Fruit fly (Drosophila melanogaster) whole organism, embryonic: ENCODE measurements around the gene msn.

Experiments used
- Antp ChIP-seq: fragments of 200-800 bp; sonication (Bioruptor generic); optimal IDR thresholded peaks from 3 replicates; lab custom pipeline; 2016; ENCODE audit warnings: missing biosample characterization, missing genetic modification characterization
- BEAF-32 ChIP-seq: fragments of 200-800 bp; sonication (Bioruptor generic); optimal IDR thresholded peaks from 3 replicates; lab custom pipeline; 2017; ENCODE audit warnings: missing biosample characterization, missing genetic modification characterization, mild to moderate bottlenecking, moderate library complexity, missing genetic modification reagents
- Bdp1 ChIP-seq: fragments of 200-800 bp; sonication (Bioruptor generic); optimal IDR thresholded peaks from 3 replicates; lab custom pipeline; 2016; ENCODE audit warnings: missing biosample characterization, missing genetic modification characterization
- CG10959 ChIP-seq: fragments of 200-800 bp; sonication (Bioruptor generic); IDR thresholded peaks from 2 replicates; pipeline ENCODE4 v1.3.6; 2022; ENCODE audit warnings: missing biosample characterization, missing genetic modification characterization
- CG11504 ChIP-seq: fragments of 200-800 bp; sonication (Bioruptor generic); optimal IDR thresholded peaks from 3 replicates; lab custom pipeline; 2019; ENCODE audit warnings: missing biosample characterization, mild to moderate bottlenecking, missing genetic modification characterization, moderate library complexity
- CG1233 ChIP-seq: fragments of 200-800 bp; sonication (Bioruptor generic); optimal IDR thresholded peaks from 4 replicates; lab custom pipeline; 2018; ENCODE audit warnings: missing biosample characterization, mild to moderate bottlenecking, missing genetic modification characterization
- CG14014 ChIP-seq: fragments of 200-800 bp; sonication (Bioruptor generic); IDR thresholded peaks from 2 replicates; pipeline ENCODE4 v1.3.6; 2022; ENCODE audit warnings: missing biosample characterization, missing genetic modification characterization
- CG1647 ChIP-seq: fragments of 200-800 bp; sonication (Bioruptor generic); optimal IDR thresholded peaks from 3 replicates; lab custom pipeline; 2016; ENCODE audit warnings: missing biosample characterization, missing genetic modification characterization
- CG17186 ChIP-seq: fragments of 200-800 bp; sonication (Bioruptor generic); optimal IDR thresholded peaks from 3 replicates; lab custom pipeline; 2017; ENCODE audit warnings: missing biosample characterization, missing genetic modification reagents, missing genetic modification characterization
- CG1792 ChIP-seq: fragments of 200-800 bp; sonication (Bioruptor generic); optimal IDR thresholded peaks from 2 replicates; lab custom pipeline; 2016; ENCODE audit warnings: missing biosample characterization, missing genetic modification characterization
- CG18011 ChIP-seq: fragments of 200-800 bp; sonication (Bioruptor generic); optimal IDR thresholded peaks from 2 replicates; lab custom pipeline; 2017; ENCODE audit warnings: missing biosample characterization, missing genetic modification characterization, mild to moderate bottlenecking, moderate library complexity, missing genotype
- CG2712 ChIP-seq: fragments of 200-800 bp; optimal IDR thresholded peaks from 3 replicates; lab custom pipeline; 2019; ENCODE audit warnings: missing biosample characterization, mild to moderate bottlenecking, missing genetic modification characterization, moderate library complexity
- CG30020 ChIP-seq: fragments of 200-800 bp; optimal IDR thresholded peaks from 2 replicates; lab custom pipeline; 2019; ENCODE audit warnings: missing biosample characterization, mild to moderate bottlenecking, missing genetic modification characterization, moderate library complexity
- CG31441 ChIP-seq: fragments of 200-800 bp; sonication (Bioruptor generic); IDR thresholded peaks from 2 replicates; pipeline ENCODE4 v1.3.6; 2022; ENCODE audit warnings: missing biosample characterization, missing genetic modification characterization
- CG34224 ChIP-seq: fragments of 200-800 bp; sonication (Bioruptor generic); IDR thresholded peaks from 3 replicates; pipeline ENCODE4 v1.3.6; 2022; ENCODE audit warnings: missing biosample characterization, missing genetic modification characterization; ENCODE audit not compliant: partially characterized antibody
- CG3838 ChIP-seq: fragments of 200-800 bp; sonication (Bioruptor generic); optimal IDR thresholded peaks from 3 replicates; lab custom pipeline; 2016; ENCODE audit warnings: missing biosample characterization, missing genetic modification characterization
- CG3995 ChIP-seq: fragments of 200-800 bp; sonication (Bioruptor generic); optimal IDR thresholded peaks from 3 replicates; lab custom pipeline; 2016; ENCODE audit warnings: missing biosample characterization, missing genetic modification characterization
- CG4404 ChIP-seq: fragments of 200-800 bp; sonication (Bioruptor generic); IDR thresholded peaks from 2 replicates; pipeline ENCODE4 v1.3.6; 2022; ENCODE audit warnings: missing biosample characterization, missing genetic modification characterization
- CG6689 ChIP-seq: fragments of 200-800 bp; sonication (Bioruptor generic); IDR thresholded peaks from 2 replicates; pipeline ENCODE4 v1.3.6; 2022; ENCODE audit warnings: missing biosample characterization, missing genetic modification characterization
- CG7271 ChIP-seq: fragments of 200-800 bp; sonication (Bioruptor generic); optimal IDR thresholded peaks from 2 replicates; lab custom pipeline; 2018; ENCODE audit warnings: missing biosample characterization, mild to moderate bottlenecking, missing genetic modification characterization, moderate library complexity
- CG9876 ChIP-seq: fragments of 200-800 bp; sonication (Bioruptor generic); optimal IDR thresholded peaks from 2 replicates; lab custom pipeline; 2016; ENCODE audit warnings: missing biosample characterization, missing genetic modification characterization
- Camta ChIP-seq: fragments of 200-800 bp; sonication (Bioruptor generic); optimal IDR thresholded peaks from 2 replicates; lab custom pipeline; 2016; ENCODE audit warnings: missing biosample characterization, missing genetic modification characterization
- Fer1 ChIP-seq: fragments of 200-800 bp; sonication (Bioruptor generic); optimal IDR thresholded peaks from 2 replicates; lab custom pipeline; 2017; ENCODE audit warnings: missing biosample characterization, mild to moderate bottlenecking, missing genetic modification characterization
- Hr51 ChIP-seq, 2 experiments: fragments of 200-800 bp; sonication (Bioruptor generic); optimal IDR thresholded peaks; 2 replicates in 1 of 2; 3 replicates in 1 of 2; lab custom pipeline; 2016 to 2018; ENCODE audit warnings: missing biosample characterization in 2 of 2, missing genetic modification characterization in 2 of 2, mild to moderate bottlenecking in 1 of 2, moderate library complexity in 1 of 2
- Kr ChIP-seq: fragments of 200-800 bp; sonication (Bioruptor generic); optimal IDR thresholded peaks from 2 replicates; lab custom pipeline; 2017; ENCODE audit warnings: missing biosample characterization, mild to moderate bottlenecking, missing genetic modification characterization
- MESR4 ChIP-seq: fragments of 200-800 bp; sonication (Bioruptor generic); optimal IDR thresholded peaks from 2 replicates; lab custom pipeline; 2018; ENCODE audit warnings: missing biosample characterization, mild to moderate bottlenecking, missing genetic modification characterization, moderate library complexity
- Ravus ChIP-seq: fragments of 200-800 bp; sonication (Bioruptor generic); IDR thresholded peaks from 2 replicates; pipeline ENCODE4 v1.3.6; 2022; ENCODE audit warnings: missing biosample characterization, missing genetic modification characterization
- Six4 ChIP-seq: fragments of 200-800 bp; sonication (Bioruptor generic); optimal IDR thresholded peaks from 2 replicates; lab custom pipeline; 2016; ENCODE audit warnings: missing biosample characterization, missing genetic modification characterization
- Sox100B ChIP-seq: fragments of 200-800 bp; sonication (Bioruptor generic); optimal IDR thresholded peaks from 3 replicates; lab custom pipeline; 2018; ENCODE audit warnings: missing biosample characterization, mild to moderate bottlenecking, missing genetic modification characterization
- Ssrp ChIP-seq: fragments of 200-800 bp; sonication (Bioruptor generic); optimal IDR thresholded peaks from 2 replicates; lab custom pipeline; 2018; ENCODE audit warnings: missing biosample characterization, mild to moderate bottlenecking, missing genetic modification characterization, moderate library complexity
- Vsx1 ChIP-seq: fragments of 200-800 bp; sonication (Bioruptor generic); optimal IDR thresholded peaks from 2 replicates; lab custom pipeline; 2017; ENCODE audit warnings: missing biosample characterization, mild to moderate bottlenecking, missing genetic modification characterization, missing genetic modification reagents
- bigmax ChIP-seq: fragments of 200-800 bp; sonication (Bioruptor generic); optimal IDR thresholded peaks from 2 replicates; lab custom pipeline; 2018; ENCODE audit warnings: missing biosample characterization, mild to moderate bottlenecking, missing genetic modification characterization
- br ChIP-seq: fragments of >200 bp; optimal IDR thresholded peaks from 2 replicates; lab custom pipeline; 2017
- corto ChIP-seq: fragments of 200-800 bp; sonication (Bioruptor generic); optimal IDR thresholded peaks from 2 replicates; lab custom pipeline; 2016; ENCODE audit warnings: missing biosample characterization, mild to moderate bottlenecking, missing genetic modification characterization, moderate library complexity
- danr ChIP-seq: fragments of 200-800 bp; sonication (Bioruptor generic); IDR thresholded peaks from 2 replicates; pipeline ENCODE4 v1.3.6; 2022; ENCODE audit warnings: missing biosample characterization, missing genetic modification characterization
- dati ChIP-seq: fragments of 200-800 bp; sonication (Bioruptor generic); IDR thresholded peaks from 2 replicates; pipeline ENCODE4 v1.3.6; 2022; ENCODE audit warnings: missing biosample characterization, missing genetic modification characterization
- dmrt99B ChIP-seq: fragments of 200-800 bp; sonication (Bioruptor generic); optimal IDR thresholded peaks from 2 replicates; lab custom pipeline; 2018; ENCODE audit warnings: missing biosample characterization, mild to moderate bottlenecking, missing genetic modification characterization, moderate library complexity
- dpn ChIP-seq, 2 experiments: fragments of 200-800 bp; sonication (Bioruptor generic); optimal IDR thresholded peaks; 3 replicates each; lab custom pipeline; 2016; ENCODE audit warnings: missing biosample characterization in 2 of 2, missing genetic modification characterization in 2 of 2
- en ChIP-seq: fragments of 200-800 bp; sonication (Bioruptor generic); optimal IDR thresholded peaks from 2 replicates; lab custom pipeline; 2016; ENCODE audit warnings: missing biosample characterization, missing genetic modification characterization
- exex ChIP-seq: fragments of 200-800 bp; sonication (Bioruptor generic); optimal IDR thresholded peaks from 4 replicates; lab custom pipeline; 2018; ENCODE audit warnings: missing biosample characterization, mild to moderate bottlenecking, missing genetic modification characterization, moderate library complexity
- eyg ChIP-seq: fragments of 200-800 bp; sonication (Bioruptor generic); optimal IDR thresholded peaks from 3 replicates; lab custom pipeline; 2016; ENCODE audit warnings: missing biosample characterization, missing genetic modification characterization
- gem ChIP-seq: fragments of 200-800 bp; sonication (Bioruptor generic); optimal IDR thresholded peaks from 2 replicates; lab custom pipeline; 2019; ENCODE audit warnings: missing biosample characterization, mild to moderate bottlenecking, missing genetic modification characterization, moderate library complexity
- grau ChIP-seq: fragments of 200-800 bp; optimal IDR thresholded peaks from 3 replicates; lab custom pipeline; 2019; ENCODE audit warnings: missing biosample characterization, mild to moderate bottlenecking, missing genetic modification characterization, moderate library complexity
- kni ChIP-seq: fragments of 200-800 bp; sonication (Bioruptor generic); optimal IDR thresholded peaks from 3 replicates; lab custom pipeline; 2017; ENCODE audit warnings: mild to moderate bottlenecking, missing biosample characterization, missing genetic modification reagents, missing genetic modification characterization
- knrl ChIP-seq: fragments of 200-800 bp; sonication (Bioruptor generic); IDR thresholded peaks from 3 replicates; pipeline ENCODE4 v1.3.6; 2022; ENCODE audit warnings: missing biosample characterization, missing genetic modification characterization; ENCODE audit not compliant: partially characterized antibody
- onecut ChIP-seq: fragments of 200-800 bp; sonication (Bioruptor generic); IDR thresholded peaks from 2 replicates; pipeline ENCODE4 v1.3.6; 2022; ENCODE audit warnings: missing biosample characterization, missing genetic modification characterization
- schlank ChIP-seq: fragments of 200-800 bp; sonication (Bioruptor generic); optimal IDR thresholded peaks from 2 replicates; lab custom pipeline; 2018; ENCODE audit warnings: missing biosample characterization, mild to moderate bottlenecking, missing genetic modification characterization
- so ChIP-seq: fragments of 200-800 bp; sonication (Bioruptor generic); IDR thresholded peaks from 3 replicates; pipeline ENCODE4 v1.3.6; 2022; ENCODE audit warnings: missing biosample characterization, missing genetic modification characterization
- stwl ChIP-seq: fragments of 200-800 bp; sonication (Bioruptor generic); optimal IDR thresholded peaks from 3 replicates; lab custom pipeline; 2018; ENCODE audit warnings: missing biosample characterization, mild to moderate bottlenecking, missing genetic modification characterization, moderate library complexity
- tll ChIP-seq, 2 experiments: fragments of 200-800 bp in 1 of 2; fragments of >200 bp in 1 of 2; sonication (Bioruptor generic) in 1 of 2; optimal IDR thresholded peaks; 2 replicates each; lab custom pipeline; 2017 to 2019; ENCODE audit warnings: missing biosample characterization in 2 of 2, missing genetic modification characterization in 2 of 2, mild to moderate bottlenecking in 1 of 2, moderate library complexity in 1 of 2
- zen2 ChIP-seq: fragments of 200-800 bp; sonication (Bioruptor generic); IDR thresholded peaks from 3 replicates; pipeline ENCODE4 v1.3.6; 2022; ENCODE audit warnings: missing biosample characterization, missing genetic modification characterization; ENCODE audit not compliant: partially characterized antibody

The msn gene

dm6 chr3L:2578737-2579136 is 7.6 kb downstream of the msn start (continued):
- TF ChIP-seq so (GFP tag; lab: Robert Waterston, UW) (peak; percentile 58; the same call in 1 of the 3 replicates), br (lab: Kevin White, UChicago) (no peak), CG11504 (tag; lab: Kevin White, UChicago) (peak; percentile 77), dmrt99B (peak; percentile 67), CG1233 (GFP tag; lab: Kevin White, UChicago) (no peak), CG18011 (GFP tag; lab: Kevin White, UChicago) (no peak), CG1647 (GFP tag; lab: Kevin White, UChicago) (no peak), danr (no peak), CG9876 (GFP tag; lab: Kevin White, UChicago) (no peak), CG2712 (peak; percentile 77), exex (tag; lab: Kevin White, UChicago) (no peak), CG3838 (GFP tag; lab: Kevin White, UChicago) (no peak), CG14014 (GFP tag; lab: Robert Waterston, UW) (peak; percentile 49; the same call in 1 of the 2 replicates), Ssrp (peak; percentile 72), zen2 (GFP tag; lab: Robert Waterston, UW) (no peak), en (GFP tag; lab: Kevin White, UChicago) (no peak), BEAF-32 (GFP tag; lab: Kevin White, UChicago) (no peak), Antp (GFP tag; lab: Kevin White, UChicago) (peak; percentile 20), Fer1 (peak; percentile 46), kni (GFP tag; lab: Kevin White, UChicago) (no peak), bigmax (GFP tag; lab: Kevin White, UChicago) (no peak), Kr (GFP tag; lab: Kevin White, UChicago) (no peak), knrl (no peak), tll (GFP tag; optimal IDR thresholded peaks at IDR 0.05; lab: Kevin White, UChicago) (no peak), CG17186 (GFP tag; lab: Kevin White, UChicago) (no peak), Camta (GFP tag; lab: Kevin White, UChicago) (peak; percentile 55), CG31441 (GFP tag; lab: Robert Waterston, UW) (peak; percentile 71; the same call in 1 of the 2 replicates), CG1792 (GFP tag; lab: Kevin White, UChicago) (no peak), Bdp1 (no peak), stwl (tag; lab: Kevin White, UChicago) (no peak), grau (tag; lab: Kevin White, UChicago) (peak; percentile 74), Hr51 (GFP tag; optimal IDR thresholded peaks at IDR 0.05; lab: Kevin White, UChicago) (peak; percentile 14 to 63), Sox100B (GFP tag; lab: Kevin White, UChicago) (peak; percentile 66), Vsx1 (GFP tag; lab: Kevin White, UChicago) (peak; percentile 10), CG4404 (GFP tag; lab: Robert Waterston, UW) (no peak), gem (tag; lab: Kevin White, UChicago) (peak; percentile 79), CG7271 (no peak), MESR4 (GFP tag; lab: Kevin White, UChicago) (no peak), CG34224 (no peak), CG3995 (GFP tag; lab: Kevin White, UChicago) (no peak), dati (GFP tag; lab: Robert Waterston, UW) (no peak), Six4 (peak; percentile 51), Ravus (GFP tag; lab: Robert Waterston, UW) (no peak; the same call in 1 of the 2 replicates), CG10959 (peak; percentile 51), CG6689 (GFP tag; lab: Robert Waterston, UW) (peak; percentile 56), dpn (GFP tag; optimal IDR thresholded peaks at IDR 0.05; lab: Kevin White, UChicago) (peak; percentile 45 to 66), eyg (GFP tag; lab: Kevin White, UChicago) (no peak), corto (no peak), schlank (tag; lab: Kevin White, UChicago) (no peak), onecut (0 out of 2 replicates have a peak, but pooled peaks have one; percentile 21), CG30020 (tag; lab: Kevin White, UChicago) (peak; percentile 10)
